Worm (Caenorhabditis elegans) whole organism, L4 larva: ENCODE measurements around the gene srxa-12.
A peak's percentile ranks its signal among the peaks of the same experiment; 100 is the strongest.

Experiments used
- D1046.2 ChIP-seq: fragments of 200-800 bp; sonication (Bioruptor generic); IDR thresholded peaks from 2 replicates; pipeline ENCODE4 v1.3.6; 2022; ENCODE audit warnings: missing genetic modification characterization, missing compliant biosample characterization
- F26F4.8 ChIP-seq: fragments of 200-800 bp; sonication (Bioruptor generic); conservative IDR thresholded peaks from 2 replicates; pipeline ENCODE4 v1.3.6; 2022; ENCODE audit warnings: missing genetic modification characterization, missing compliant biosample characterization
- F37D6.2 ChIP-seq: sonication (generic microtip); optimal IDR thresholded peaks from 2 replicates; lab custom pipeline; 2016; ENCODE audit warnings: mild to moderate bottlenecking, missing genetic modification characterization, missing compliant biosample characterization
- F44E2.7 ChIP-seq: fragments of 200-800 bp; sonication (Bioruptor generic); IDR thresholded peaks from 2 replicates; pipeline ENCODE4 v2.1.2; 2022; ENCODE audit warnings: missing genetic modification characterization, missing compliant biosample characterization
- F49E8.2 ChIP-seq: sonication (generic microtip); optimal IDR thresholded peaks from 2 replicates; lab custom pipeline; 2016; ENCODE audit warnings: missing compliant biosample characterization, mild to moderate bottlenecking, missing genetic modification characterization, borderline replicate concordance
- R02D3.7 ChIP-seq: fragments of 150-350 bp; sonication (generic microtip); optimal IDR thresholded peaks from 3 replicates; lab custom pipeline; 2014; ENCODE audit warnings: missing biosample characterization, missing genetic modification characterization
- T20F7.1 ChIP-seq: fragments of 200-800 bp; sonication (Bioruptor generic); optimal IDR thresholded peaks from 2 replicates; lab custom pipeline; 2018; ENCODE audit warnings: mild to moderate bottlenecking, missing genetic modification characterization, missing compliant biosample characterization
- Y5F2A.4 ChIP-seq: fragments of 200-800 bp; sonication (Bioruptor generic); optimal IDR thresholded peaks from 2 replicates; lab custom pipeline; 2018; ENCODE audit warnings: mild to moderate bottlenecking, missing genetic modification characterization, missing compliant biosample characterization
- ZK546.5 ChIP-seq, 2 experiments: sonication (generic microtip); optimal IDR thresholded peaks; 2 replicates each; lab custom pipeline; 2017; ENCODE audit warnings: missing biosample characterization in 2 of 2, missing genetic modification characterization in 2 of 2
- aha-1 ChIP-seq: fragments of 150-350 bp; peaks from one replicate; lab custom pipeline; 2014; ENCODE audit warnings: missing biosample characterization, missing genetic modification characterization
- ama-1 ChIP-seq: fragments of 150-350 bp; optimal IDR thresholded peaks from 2 replicates; lab custom pipeline; 2014; ENCODE audit warnings: inconsistent platforms, mixed read lengths
- ceh-44 ChIP-seq: fragments of 200-800 bp; sonication (Bioruptor generic); IDR thresholded peaks from 2 replicates; pipeline ENCODE4 v1.3.6; 2022; ENCODE audit warnings: missing genetic modification reagents, missing genetic modification characterization, missing compliant biosample characterization
- ces-1 ChIP-seq: fragments of 150-350 bp; sonication (generic microtip); optimal IDR thresholded peaks from 4 replicates; lab custom pipeline; 2014; ENCODE audit warnings: missing biosample characterization, missing genetic modification reagents, missing genetic modification characterization
- cey-2 ChIP-seq: sonication (generic microtip); optimal IDR thresholded peaks from 3 replicates; lab custom pipeline; 2017; ENCODE audit warnings: missing genetic modification characterization, mild to moderate bottlenecking, missing compliant biosample characterization, antibody characterized with exemption, borderline replicate concordance; ENCODE audit not compliant: insufficient read depth
- daf-16 ChIP-seq, 3 experiments: sonication (generic microtip); optimal IDR thresholded peaks; 2 replicates each; lab custom pipeline; 2016 to 2017; ENCODE audit warnings: missing genetic modification characterization in 3 of 3, missing genetic modification reagents in 3 of 3, mild to moderate bottlenecking in 2 of 3, missing compliant biosample characterization in 2 of 3, missing biosample characterization in 1 of 3, moderate library complexity in 1 of 3
- dmd-6 ChIP-seq: fragments of 200-800 bp; sonication (Bioruptor generic); IDR thresholded peaks from 2 replicates; pipeline ENCODE4 v1.3.6; 2022; ENCODE audit warnings: missing genetic modification reagents, missing genetic modification characterization, missing compliant biosample characterization
- duxl-1 ChIP-seq: sonication (generic microtip); optimal IDR thresholded peaks from 2 replicates; lab custom pipeline; 2016; ENCODE audit warnings: mild to moderate bottlenecking, missing genetic modification characterization, moderate library complexity, missing compliant biosample characterization; ENCODE audit not compliant: poor library complexity
- dve-1 ChIP-seq: sonication (generic microtip); optimal IDR thresholded peaks from 2 replicates; lab custom pipeline; 2017; ENCODE audit warnings: antibody characterized with exemption, mild to moderate bottlenecking, missing genetic modification characterization, missing compliant biosample characterization; ENCODE audit not compliant: insufficient read depth
- fos-1 ChIP-seq: fragments of 150-350 bp; optimal IDR thresholded peaks from 2 replicates; lab custom pipeline; 2014; ENCODE audit warnings: missing biosample characterization, missing genetic modification characterization
- hlh-11 ChIP-seq: fragments of 200-800 bp; sonication (Bioruptor generic); optimal IDR thresholded peaks from 2 replicates; lab custom pipeline; 2018; ENCODE audit warnings: mild to moderate bottlenecking, missing genetic modification characterization, missing compliant biosample characterization
- lim-7 ChIP-seq: fragments of 200-800 bp; sonication (Bioruptor generic); IDR thresholded peaks from 2 replicates; pipeline ENCODE4 v1.3.6; 2022; ENCODE audit warnings: missing genetic modification characterization, missing compliant biosample characterization
- lin-1 ChIP-seq: fragments of 200-800 bp; sonication (Bioruptor generic); IDR thresholded peaks from 2 replicates; pipeline ENCODE4 v1.3.6; 2022; ENCODE audit warnings: missing genetic modification reagents, missing genetic modification characterization, missing compliant biosample characterization
- mdl-1 ChIP-seq, 2 experiments: fragments of 150-350 bp in 1 of 2; sonication (generic microtip) in 1 of 2; optimal IDR thresholded peaks; 2 replicates each; lab custom pipeline; 2014 to 2017; ENCODE audit warnings: missing biosample characterization in 2 of 2, missing genetic modification characterization in 2 of 2
- mep-1 ChIP-seq: fragments of 150-350 bp; sonication (generic microtip); optimal IDR thresholded peaks from 3 replicates; lab custom pipeline; 2014; ENCODE audit warnings: missing biosample characterization, missing genetic modification characterization
- nhr-102 ChIP-seq: sonication (generic microtip); optimal IDR thresholded peaks from 2 replicates; lab custom pipeline; 2016; ENCODE audit warnings: mild to moderate bottlenecking, missing genetic modification characterization, moderate library complexity, missing compliant biosample characterization
- nhr-11 ChIP-seq: fragments of 150-350 bp; optimal IDR thresholded peaks from 2 replicates; lab custom pipeline; 2014; ENCODE audit warnings: missing biosample characterization, missing genetic modification characterization
- nhr-237 ChIP-seq: sonication (generic microtip); optimal IDR thresholded peaks from 2 replicates; lab custom pipeline; 2017; ENCODE audit warnings: missing biosample characterization, missing genetic modification characterization
- nhr-28 ChIP-seq: fragments of 150-350 bp; optimal IDR thresholded peaks from 2 replicates; lab custom pipeline; 2014; ENCODE audit warnings: missing biosample characterization, missing genetic modification characterization
- nhr-6 ChIP-seq: fragments of 150-350 bp; optimal IDR thresholded peaks from 2 replicates; lab custom pipeline; 2014; ENCODE audit warnings: missing biosample characterization, missing genetic modification characterization
- nhr-77 ChIP-seq: fragments of 150-350 bp; optimal IDR thresholded peaks from 2 replicates; lab custom pipeline; 2014; ENCODE audit warnings: missing biosample characterization, missing genetic modification characterization
- php-3 ChIP-seq: fragments of 200-800 bp; sonication (Bioruptor generic); IDR thresholded peaks from 2 replicates; pipeline ENCODE4 v1.3.6; 2022; ENCODE audit warnings: missing genetic modification reagents, missing genetic modification characterization, missing compliant biosample characterization
- pqm-1 ChIP-seq: sonication (generic microtip); optimal IDR thresholded peaks from 2 replicates; lab custom pipeline; 2017; ENCODE audit warnings: missing biosample characterization, missing genetic modification characterization
- saeg-2 ChIP-seq: fragments of 200-800 bp; sonication (Bioruptor generic); IDR thresholded peaks from 2 replicates; pipeline ENCODE4 v1.3.6; 2022; ENCODE audit warnings: missing genetic modification reagents, missing genetic modification characterization, missing compliant biosample characterization
- sdz-12 ChIP-seq: fragments of 200-800 bp; sonication (Bioruptor generic); optimal IDR thresholded peaks from 2 replicates; lab custom pipeline; 2018; ENCODE audit warnings: mild to moderate bottlenecking, missing genetic modification characterization, missing compliant biosample characterization
- spr-3 ChIP-seq: fragments of 200-800 bp; sonication (Bioruptor generic); optimal IDR thresholded peaks from 2 replicates; lab custom pipeline; 2018; ENCODE audit warnings: mild to moderate bottlenecking, missing genetic modification characterization, missing compliant biosample characterization
- tra-1 ChIP-seq: fragments of 200-800 bp; sonication (Bioruptor generic); IDR thresholded peaks from 2 replicates; pipeline ENCODE4 v1.3.6; 2022; ENCODE audit warnings: missing genetic modification reagents, missing genetic modification characterization, missing compliant biosample characterization
- unc-62 ChIP-seq, 3 experiments: fragments of 150-350 bp in 1 of 3; sonication (generic microtip); optimal IDR thresholded peaks in 2 of 3; peaks in 1 of 3; 1 replicate in 1 of 3; 2 replicates in 2 of 3; lab custom pipeline; 2014 to 2017; ENCODE audit warnings: missing biosample characterization in 3 of 3, missing genetic modification characterization in 3 of 3, missing genetic modification reagents in 3 of 3, missing genotype in 1 of 3
- zfp-2 ChIP-seq: sonication (generic microtip); optimal IDR thresholded peaks from 2 replicates; lab custom pipeline; 2016; ENCODE audit warnings: mild to moderate bottlenecking, missing genetic modification characterization, missing compliant biosample characterization
- zip-11 ChIP-seq: fragments of 200-800 bp; sonication (Bioruptor generic); IDR thresholded peaks from 2 replicates; pipeline ENCODE4 v1.3.6; 2022; ENCODE audit warnings: missing genetic modification characterization, missing compliant biosample characterization
- ztf-7 ChIP-seq: fragments of 150-350 bp; optimal IDR thresholded peaks from 2 replicates; lab custom pipeline; 2014; ENCODE audit warnings: missing biosample characterization, missing genetic modification characterization

The srxa-12 gene

DNA sequence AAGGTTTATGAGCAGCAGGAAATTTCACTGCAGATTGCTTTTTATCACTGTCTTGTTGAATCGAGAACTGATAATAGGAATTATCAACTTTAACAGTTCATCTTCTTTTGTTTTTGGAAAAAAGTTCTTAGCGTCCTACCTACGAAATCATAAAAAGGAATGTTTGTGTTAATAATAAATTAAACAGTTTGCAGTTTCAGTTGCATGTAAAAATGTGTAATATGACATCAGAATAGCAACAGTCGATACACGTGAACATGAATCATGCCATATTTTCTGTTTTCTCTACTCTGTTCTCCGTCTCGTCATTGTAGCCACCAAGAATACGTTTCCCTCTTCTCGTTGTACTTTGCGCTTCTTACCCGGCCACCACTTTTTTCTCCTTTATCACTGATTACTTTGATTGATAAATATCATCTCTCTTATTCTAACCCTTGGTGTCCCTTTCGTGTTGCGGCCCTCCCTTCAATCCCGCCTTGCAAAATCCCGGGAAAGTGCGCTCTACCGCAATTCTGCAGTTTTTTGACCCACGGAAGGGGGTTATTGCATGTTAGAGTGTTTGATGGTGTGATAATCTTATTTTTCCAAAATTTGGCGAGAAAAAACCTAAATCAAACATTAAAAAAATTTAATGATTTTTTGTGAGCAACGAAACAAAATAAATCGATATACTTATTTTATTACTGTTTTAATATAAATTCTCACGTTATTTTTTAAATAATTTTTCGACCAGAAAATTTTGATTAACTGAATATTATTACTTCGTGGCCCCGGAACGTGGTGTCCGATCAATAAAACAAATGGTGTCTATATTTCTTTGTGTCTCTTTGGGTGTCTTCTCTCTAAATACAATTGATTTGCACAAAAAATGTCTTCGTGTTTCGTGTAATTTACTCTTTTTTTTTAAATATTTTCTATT is 33.8 kb upstream of the srxa-12 start, which contains the start of gene sptl-3 (continued):
- no peak for TF ChIP-seq ceh-44 (GFP tag; lab: Robert Waterston, UW)
- TF ChIP-seq D1046.2 (GFP tag; lab: Robert Waterston, UW) = no peak
- no peak for TF ChIP-seq ces-1 (GFP tag; lab: Kevin White, UChicago)
- no peak for TF ChIP-seq fos-1 (tag; lab: Kevin White, UChicago)
- peak in 1 of 2 experiments; percentile 84 for TF ChIP-seq mdl-1 (tag; optimal IDR thresholded peaks at IDR 0.05; lab: Kevin White, UChicago)
- TF ChIP-seq zfp-2 (tag; lab: Kevin White, UChicago) = no peak
- TF ChIP-seq ztf-7 (tag; lab: Kevin White, UChicago) = no peak

DNA sequence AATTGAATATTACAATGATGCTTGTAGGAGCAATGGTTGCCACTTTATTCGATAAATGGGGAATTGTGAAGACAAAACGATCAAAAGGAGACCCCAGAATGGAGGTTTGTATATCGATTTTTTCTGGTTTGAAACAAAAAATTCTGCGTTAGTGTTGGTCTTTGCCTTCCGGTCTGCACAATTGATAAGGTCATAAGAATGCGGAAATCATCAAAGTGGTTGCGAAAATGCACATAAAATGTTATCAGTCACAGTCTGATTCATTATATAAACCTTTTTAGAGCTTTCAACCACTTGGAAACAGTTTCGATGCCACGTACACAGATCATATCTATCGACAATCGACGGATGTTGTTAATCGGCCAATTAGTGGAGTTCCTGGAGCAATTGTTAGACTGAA is 32.9 kb upstream of the srxa-12 start:
- TF ChIP-seq F49E8.2 (no peak), lim-7 (GFP tag; lab: Robert Waterston, UW) (no peak), dve-1 (peak; percentile 53), pqm-1 (tag; lab: Kevin White, UChicago) (peak; percentile 88), mep-1 (tag; lab: Kevin White, UChicago) (no peak), duxl-1 (peak; percentile 6), nhr-6 (tag; lab: Kevin White, UChicago) (peak; percentile 12), nhr-28 (tag; lab: Kevin White, UChicago) (peak; percentile 65), F26F4.8 (GFP tag; lab: Robert Waterston, UW) (no peak), dmd-6 (GFP tag; lab: Robert Waterston, UW) (peak; percentile 87), F37D6.2 (no peak), lin-1 (GFP tag; lab: Robert Waterston, UW) (peak; percentile 80), hlh-11 (tag; lab: Kevin White, UChicago) (peak; percentile 62), T20F7.1 (GFP tag; lab: Kevin White, UChicago) (no peak), sdz-12 (GFP tag; lab: Kevin White, UChicago) (no peak), php-3 (GFP tag; lab: Robert Waterston, UW) (peak; percentile 86), spr-3 (GFP tag; lab: Kevin White, UChicago) (no peak), daf-16 (GFP tag; optimal IDR thresholded peaks at IDR 0.05; lab: Kevin White, UChicago) (no peak), daf-16 (tag; optimal IDR thresholded peaks at IDR 0.05; lab: Kevin White, UChicago) (no peak), nhr-77 (tag; lab: Kevin White, UChicago) (peak; percentile 61), aha-1 (peak; percentile 75), nhr-237 (no peak), zip-11 (GFP tag; lab: Robert Waterston, UW) (no peak), unc-62 (GFP tag; optimal IDR thresholded peaks at IDR 0.05 in 1 of 2; lab: Kevin White, UChicago) (no peak), unc-62 (tag; optimal IDR thresholded peaks at IDR 0.05; lab: Kevin White, UChicago) (no peak), nhr-102 (no peak), tra-1 (GFP tag; lab: Robert Waterston, UW) (0 out of 2 replicates have a peak, but pooled peaks have one; percentile 10)

DNA sequence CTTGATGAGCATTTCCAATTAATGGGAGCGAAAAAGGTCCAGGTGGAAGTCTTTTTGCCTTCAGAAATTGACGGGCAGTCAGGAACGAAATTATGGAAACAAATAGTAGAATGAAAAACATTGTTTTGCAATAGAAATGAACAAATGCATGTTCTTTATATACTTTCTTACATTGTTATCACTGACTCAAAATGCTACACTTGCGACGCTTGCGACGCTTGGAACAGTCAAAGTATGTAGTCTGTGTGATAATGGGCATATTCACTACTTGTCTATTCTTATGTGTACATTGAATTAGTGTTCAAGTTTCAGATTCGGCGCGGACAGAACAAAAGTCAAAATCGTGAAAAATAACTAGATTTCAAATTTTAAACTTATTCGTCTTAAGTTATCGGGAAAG is 28.1 kb upstream of the srxa-12 start, which contains the start of gene cyp-35C1:
Gene cyp-35C1, minus strand, starts transcription at position 132 of the 400 bp plus-strand sequence.
- peak; percentile 93 for TF ChIP-seq nhr-28 (tag; lab: Kevin White, UChicago)
- TF ChIP-seq R02D3.7 = no peak
- TF ChIP-seq dmd-6 (GFP tag; lab: Robert Waterston, UW) = 0 out of 2 replicates have a peak, but pooled peaks have one; percentile 11
- TF ChIP-seq unc-62 (GFP tag; optimal IDR thresholded peaks at IDR 0.05 in 1 of 2; lab: Kevin White, UChicago) = no peak
- TF ChIP-seq unc-62 (tag; optimal IDR thresholded peaks at IDR 0.05; lab: Kevin White, UChicago) = no peak
- peak; percentile 12 for TF ChIP-seq pqm-1 (tag; lab: Kevin White, UChicago)
- 0 out of 2 replicates have a peak, but pooled peaks have one; percentile 33 for TF ChIP-seq saeg-2 (GFP tag; lab: Robert Waterston, UW)
- no peak for TF ChIP-seq cey-2 (tag; lab: Kevin White, UChicago)
- TF ChIP-seq nhr-77 (tag; lab: Kevin White, UChicago) = peak; percentile 69
- no peak for TF ChIP-seq mep-1 (tag; lab: Kevin White, UChicago)
- peak; percentile 15 for TF ChIP-seq hlh-11 (tag; lab: Kevin White, UChicago)
- no peak for TF ChIP-seq daf-16 (GFP tag; optimal IDR thresholded peaks at IDR 0.05; lab: Kevin White, UChicago)
- TF ChIP-seq daf-16 (tag; optimal IDR thresholded peaks at IDR 0.05; lab: Kevin White, UChicago) = peak; percentile 39
- no peak for TF ChIP-seq ZK546.5 (tag; optimal IDR thresholded peaks at IDR 0.05; lab: Kevin White, UChicago)
- no peak for TF ChIP-seq Y5F2A.4
- TF ChIP-seq F44E2.7 = no peak
- no peak for TF ChIP-seq nhr-11 (tag; lab: Kevin White, UChicago)
- TF ChIP-seq ama-1 (lab: Kevin White, UChicago) = no peak
- peak; percentile 19 for TF ChIP-seq dve-1
- peak; percentile 49 for TF ChIP-seq aha-1
- no peak for TF ChIP-seq nhr-102
